Worm (Caenorhabditis elegans) whole organism, L3 larva: ENCODE data around the gene exos-9.

ENCODE experiments used
- R02D3.7 ChIP-seq: fragments of 150-350 bp; optimal IDR thresholded peaks from 2 replicates; lab custom pipeline; 2014; ENCODE audit warnings: missing biosample characterization, missing genetic modification characterization
- ZK546.5 ChIP-seq: sonication (generic microtip); optimal IDR thresholded peaks from 2 replicates; lab custom pipeline; 2017; ENCODE audit warnings: missing biosample characterization, missing genetic modification characterization
- aly-2 ChIP-seq: fragments of 150-350 bp; optimal IDR thresholded peaks from 2 replicates; lab custom pipeline; 2014; ENCODE audit warnings: missing biosample characterization, missing genetic modification characterization
- ama-1 ChIP-seq: fragments of 150-350 bp; optimal IDR thresholded peaks from 2 replicates; lab custom pipeline; 2018
- ceh-16 ChIP-seq: sonication (generic microtip); optimal IDR thresholded peaks from 2 replicates; lab custom pipeline; 2017; ENCODE audit warnings: missing biosample characterization, missing genetic modification characterization
- ceh-28 ChIP-seq: fragments of 150-350 bp; optimal IDR thresholded peaks from 2 replicates; lab custom pipeline; 2014; ENCODE audit warnings: missing biosample characterization, missing genetic modification reagents, missing genetic modification characterization
- ceh-82 ChIP-seq: fragments of 150-350 bp; optimal IDR thresholded peaks from 2 replicates; lab custom pipeline; 2014; ENCODE audit warnings: missing biosample characterization, missing genetic modification characterization
- ceh-9 ChIP-seq: sonication (generic microtip); optimal IDR thresholded peaks from 2 replicates; lab custom pipeline; 2018; ENCODE audit warnings: missing biosample characterization, missing genetic modification characterization
- egl-27 ChIP-seq: sonication (generic microtip); optimal IDR thresholded peaks from 4 replicates; lab custom pipeline; 2017; ENCODE audit warnings: missing biosample characterization, missing genetic modification reagents, missing genetic modification characterization
- egl-5 ChIP-seq: fragments of 150-350 bp; optimal IDR thresholded peaks from 2 replicates; lab custom pipeline; 2017; ENCODE audit warnings: missing biosample characterization, missing genetic modification reagents, missing genetic modification characterization, inconsistent platforms
- elt-1 ChIP-seq: fragments of 150-350 bp; optimal IDR thresholded peaks from 2 replicates; lab custom pipeline; 2014; ENCODE audit warnings: missing biosample characterization, missing genetic modification characterization
- elt-2 ChIP-seq: sonication (generic microtip); optimal IDR thresholded peaks from 2 replicates; lab custom pipeline; 2016; ENCODE audit warnings: missing genetic modification reagents, mild to moderate bottlenecking, missing genetic modification characterization, missing compliant biosample characterization
- elt-3 ChIP-seq, 3 experiments: fragments of 150-350 bp in 1 of 3; sonication (generic microtip) in 2 of 3; optimal IDR thresholded peaks; 2 replicates in 2 of 3; 4 replicates in 1 of 3; lab custom pipeline; 2014 to 2017; ENCODE audit warnings: missing biosample characterization in 3 of 3, missing genetic modification characterization in 3 of 3
- eor-1 ChIP-seq, 2 experiments: fragments of 150-350 bp; optimal IDR thresholded peaks; 2 replicates each; lab custom pipeline; 2014 to 2018; ENCODE audit warnings: missing biosample characterization in 2 of 2, missing genetic modification characterization in 2 of 2
- fkh-10 ChIP-seq: sonication (generic microtip); optimal IDR thresholded peaks from 2 replicates; lab custom pipeline; 2017; ENCODE audit warnings: missing biosample characterization, missing genetic modification reagents, missing genetic modification characterization
- hmg-11 ChIP-seq: sonication (generic microtip); optimal IDR thresholded peaks from 2 replicates; lab custom pipeline; 2016; ENCODE audit warnings: missing genetic modification characterization, missing compliant biosample characterization
- jun-1 ChIP-seq: fragments of 150-350 bp; optimal IDR thresholded peaks from 2 replicates; lab custom pipeline; 2014; ENCODE audit warnings: missing biosample characterization, missing genetic modification reagents, missing genetic modification characterization
- lsy-12 ChIP-seq: sonication (generic microtip); optimal IDR thresholded peaks from 2 replicates; lab custom pipeline; 2016; ENCODE audit warnings: mild to moderate bottlenecking, missing genetic modification characterization, missing compliant biosample characterization
- mml-1 ChIP-seq: fragments of 150-350 bp; sonication (generic microtip); optimal IDR thresholded peaks from 3 replicates; lab custom pipeline; 2014; ENCODE audit warnings: missing biosample characterization, missing genetic modification characterization
- nfya-1 ChIP-seq: sonication (generic microtip); optimal IDR thresholded peaks from 2 replicates; lab custom pipeline; 2017; ENCODE audit warnings: missing genetic modification characterization, mild to moderate bottlenecking, missing compliant biosample characterization, antibody characterized with exemption, moderate library complexity; ENCODE audit not compliant: insufficient read depth
- nhr-12 ChIP-seq: fragments of 150-350 bp; optimal IDR thresholded peaks from 2 replicates; lab custom pipeline; 2014; ENCODE audit warnings: missing biosample characterization, missing genetic modification characterization
- nhr-23 ChIP-seq: fragments of 150-350 bp; optimal IDR thresholded peaks from 2 replicates; lab custom pipeline; 2014; ENCODE audit warnings: missing biosample characterization, missing genetic modification reagents, missing genetic modification characterization
- nhr-237 ChIP-seq: fragments of 150-350 bp; optimal IDR thresholded peaks from 2 replicates; lab custom pipeline; 2014; ENCODE audit warnings: missing biosample characterization, missing genetic modification characterization
- nhr-25 ChIP-seq: sonication (generic microtip); optimal IDR thresholded peaks from 2 replicates; lab custom pipeline; 2017; ENCODE audit warnings: missing biosample characterization, missing genetic modification characterization
- nhr-28 ChIP-seq: fragments of 150-350 bp; optimal IDR thresholded peaks from 2 replicates; lab custom pipeline; 2014; ENCODE audit warnings: missing biosample characterization, missing genetic modification characterization
- nhr-43 ChIP-seq: sonication (generic microtip); optimal IDR thresholded peaks from 2 replicates; lab custom pipeline; 2016; ENCODE audit warnings: mild to moderate bottlenecking, missing genetic modification characterization, missing compliant biosample characterization; ENCODE audit not compliant: poor library complexity, severe bottlenecking
- nhr-67 ChIP-seq: fragments of 150-350 bp; optimal IDR thresholded peaks from 2 replicates; lab custom pipeline; 2014; ENCODE audit warnings: missing biosample characterization, missing genetic modification characterization
- nhr-76 ChIP-seq: fragments of 150-350 bp; sonication (generic microtip); optimal IDR thresholded peaks from 5 replicates; lab custom pipeline; 2014; ENCODE audit warnings: missing biosample characterization, missing genetic modification characterization
- nhr-77 ChIP-seq: fragments of 150-350 bp; optimal IDR thresholded peaks from 2 replicates; lab custom pipeline; 2014; ENCODE audit warnings: missing biosample characterization, missing genetic modification characterization
- pha-4 ChIP-seq: fragments of 150-350 bp; optimal IDR thresholded peaks from 2 replicates; lab custom pipeline; 2014; ENCODE audit warnings: missing biosample characterization, missing genetic modification reagents, missing genetic modification characterization
- pqm-1 ChIP-seq: fragments of 150-350 bp; optimal IDR thresholded peaks from 2 replicates; lab custom pipeline; 2017; ENCODE audit warnings: missing biosample characterization, missing genetic modification characterization, inconsistent platforms
- sea-2 ChIP-seq: fragments of 150-350 bp; sonication (generic microtip); optimal IDR thresholded peaks from 4 replicates; lab custom pipeline; 2014; ENCODE audit warnings: missing biosample characterization, missing genetic modification reagents, missing genetic modification characterization
- skn-1 ChIP-seq: fragments of 150-350 bp; optimal IDR thresholded peaks from 2 replicates; lab custom pipeline; 2014; ENCODE audit warnings: missing biosample characterization, missing genetic modification characterization
- snpc-4 ChIP-seq: fragments of 150-350 bp; optimal IDR thresholded peaks from 2 replicates; lab custom pipeline; 2014; ENCODE audit warnings: missing biosample characterization, missing genetic modification characterization
- tbx-2 ChIP-seq: sonication (generic microtip); optimal IDR thresholded peaks from 2 replicates; lab custom pipeline; 2016; ENCODE audit warnings: mild to moderate bottlenecking, missing genetic modification characterization, missing compliant biosample characterization
- unc-39 ChIP-seq: sonication (generic microtip); optimal IDR thresholded peaks from 4 replicates; lab custom pipeline; 2017; ENCODE audit warnings: missing biosample characterization, missing genetic modification characterization
- zag-1 ChIP-seq: fragments of 150-350 bp; optimal IDR thresholded peaks from 2 replicates; lab custom pipeline; 2014; ENCODE audit warnings: missing biosample characterization, missing genetic modification characterization
- ztf-4 ChIP-seq: fragments of 150-350 bp; optimal IDR thresholded peaks from 2 replicates; lab custom pipeline; 2014; ENCODE audit warnings: missing biosample characterization, missing genetic modification characterization

exos-9 gene

DNA sequence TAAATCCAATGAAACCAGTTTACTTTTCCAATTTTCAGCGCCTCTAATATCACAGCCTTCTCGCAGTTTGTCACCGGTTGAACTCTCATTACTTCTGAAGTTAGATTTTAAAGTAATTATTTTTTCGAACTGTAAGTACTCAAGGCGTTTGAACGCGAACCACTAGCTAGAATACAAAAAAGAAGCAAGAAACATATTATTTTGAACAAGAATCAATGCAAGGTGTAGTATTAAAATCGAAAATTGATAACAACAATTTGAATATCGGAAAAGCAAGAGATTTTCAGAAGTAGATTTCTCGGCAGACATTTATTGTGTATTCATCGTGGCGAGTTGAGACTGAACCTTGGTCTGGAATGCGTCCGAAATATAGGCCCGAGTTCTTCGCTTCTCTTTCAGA, at the start of gene exos-9:
Gene exos-9, minus strand, starts transcription at position 101 of the 400 bp plus-strand sequence.
- TF ChIP-seq hmg-11 (no peak), ZK546.5 (tag; lab: Kevin White, UChicago) (no peak), nhr-23 (tag; lab: Kevin White, UChicago) (no peak), egl-27 (tag; lab: Kevin White, UChicago) (no peak)

ce11 chrIII:7246389-7246788, 48.5 kb upstream of the exos-9 start:
- TF ChIP-seq ceh-16 (no peak), fkh-10 (GFP tag; lab: Kevin White, UChicago) (peak; percentile 81)
- TF ChIP-seq, all 47 proteins: peak for 1

DNA sequence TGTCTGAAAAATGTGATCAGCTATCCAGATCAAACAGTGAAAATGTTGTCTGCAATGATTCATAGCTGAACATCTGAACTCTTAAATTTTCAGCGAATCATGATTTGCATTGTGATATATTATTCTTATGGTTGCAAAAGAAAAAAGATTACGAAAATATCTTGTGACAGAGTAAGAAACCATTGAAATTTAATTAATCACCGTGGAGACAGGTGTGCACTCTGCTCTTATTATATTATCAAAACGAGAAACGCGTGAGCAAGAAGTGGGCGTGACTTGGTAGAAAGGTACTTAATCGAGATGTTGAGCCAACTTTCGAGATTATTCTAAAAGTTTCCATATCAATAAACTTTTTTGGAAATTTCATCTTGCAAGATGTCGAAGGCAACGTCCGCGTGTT, 45.1 kb upstream of the exos-9 start, which contains the start of gene osm-10:
Gene osm-10, plus strand, starts transcription at position 293 of the 400 bp plus-strand sequence.
- TF ChIP-seq jun-1 (tag; lab: Kevin White, UChicago) (no peak), snpc-4 (no peak), unc-39 (no peak), ceh-9 (no peak), pha-4 (tag; lab: Kevin White, UChicago) (no peak), pqm-1 (no peak), mml-1 (tag; lab: Kevin White, UChicago) (no peak), nhr-23 (tag; lab: Kevin White, UChicago) (no peak), nhr-43 (tag; lab: Kevin White, UChicago) (no peak), sea-2 (GFP tag; lab: Kevin White, UChicago) (no peak)

ce11 chrIII:7241065-7241464, 43.2 kb upstream of the exos-9 start, which contains the start of gene ztf-31:
TSS of gene ztf-31 (plus strand) at chrIII:7241365.
- TF ChIP-seq tbx-2 (no peak), eor-1 (tag; optimal IDR thresholded peaks at IDR 0.05; lab: Kevin White, UChicago) (no peak)

DNA sequence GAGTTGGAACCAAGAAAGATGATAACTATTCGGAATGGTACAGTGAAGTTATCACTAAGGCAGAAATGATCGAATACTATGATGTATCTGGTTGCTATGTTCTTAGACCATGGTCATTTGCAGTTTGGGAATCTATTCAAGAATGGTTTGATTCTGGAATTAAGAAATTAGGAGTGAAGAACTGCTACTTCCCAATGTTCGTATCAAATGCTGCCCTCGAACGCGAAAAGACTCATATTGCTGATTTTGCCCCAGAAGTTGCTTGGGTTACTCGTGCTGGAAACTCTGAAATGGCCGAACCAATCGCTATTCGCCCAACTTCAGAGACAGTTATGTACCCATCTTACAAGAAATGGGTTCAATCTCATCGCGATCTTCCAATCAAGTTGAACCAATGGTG, 41.5 kb upstream of the exos-9 start:
- no peak for TF ChIP-seq R02D3.7 (tag; lab: Kevin White, UChicago)
- TF ChIP-seq nhr-12 (tag; lab: Kevin White, UChicago): no peak

- TF ChIP-seq ceh-16: no peak
- no peak for TF ChIP-seq nhr-237 (tag; lab: Kevin White, UChicago)
- no peak for TF ChIP-seq ceh-82 (tag; lab: Kevin White, UChicago)
- no peak for TF ChIP-seq pqm-1
- no peak for TF ChIP-seq jun-1 (tag; lab: Kevin White, UChicago)
- no peak for TF ChIP-seq zag-1 (tag; lab: Kevin White, UChicago)
- no peak for TF ChIP-seq ztf-4 (tag; lab: Kevin White, UChicago)
- no peak for TF ChIP-seq nhr-43 (tag; lab: Kevin White, UChicago)
- no peak for TF ChIP-seq ceh-28
- TF ChIP-seq egl-5 (tag; lab: Kevin White, UChicago): no peak
- TF ChIP-seq ZK546.5 (tag; lab: Kevin White, UChicago): no peak
- no peak for TF ChIP-seq snpc-4
- no peak for TF ChIP-seq egl-27 (tag; lab: Kevin White, UChicago)
- no peak for TF ChIP-seq nhr-77 (tag; lab: Kevin White, UChicago)
- no peak for TF ChIP-seq elt-3 (tag; optimal IDR thresholded peaks at IDR 0.05; lab: Kevin White, UChicago)
Measured at ce11 chrIII:7238727-7239126, 40.9 kb upstream of the exos-9 start, which contains the start of gene pars-1. TSS of gene pars-1 (plus strand) at chrIII:7239027.

DNA sequence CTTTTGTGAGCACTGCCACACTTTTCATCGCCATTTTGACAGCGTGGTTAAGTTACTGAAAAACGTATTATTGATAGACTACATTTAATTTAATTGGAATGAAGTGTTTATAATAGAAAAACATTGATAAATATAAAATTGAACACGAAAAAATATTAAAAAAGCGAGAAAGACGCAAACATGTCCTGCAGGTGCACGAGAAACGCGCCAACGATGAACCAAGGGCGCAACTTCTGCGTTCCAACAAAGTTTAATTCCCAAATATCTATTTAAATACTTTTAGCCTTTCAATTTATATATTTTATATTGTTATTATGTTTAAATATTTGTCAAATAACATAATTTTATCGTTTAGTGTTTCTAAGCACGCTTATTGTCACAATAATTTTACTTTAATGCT, 36.3 kb upstream of the exos-9 start, which contains the start of gene ndus-8:
Gene ndus-8, minus strand, starts transcription at position 55 of the 400 bp plus-strand sequence.
- no peak for TF ChIP-seq nhr-12 (tag; lab: Kevin White, UChicago)
- TF ChIP-seq nhr-237 (tag; lab: Kevin White, UChicago): no peak
- TF ChIP-seq ztf-4 (tag; lab: Kevin White, UChicago): no peak
- no peak for TF ChIP-seq ceh-82 (tag; lab: Kevin White, UChicago)
- TF ChIP-seq ZK546.5 (tag; lab: Kevin White, UChicago): no peak
- no peak for TF ChIP-seq nhr-77 (tag; lab: Kevin White, UChicago)
- TF ChIP-seq fkh-10 (GFP tag; lab: Kevin White, UChicago): no peak
- peak; percentile 30 for TF ChIP-seq lsy-12 (tag; lab: Kevin White, UChicago)
- TF ChIP-seq hmg-11: peak; percentile 45
- TF ChIP-seq elt-3 (tag; optimal IDR thresholded peaks at IDR 0.05; lab: Kevin White, UChicago): no peak
- no peak for TF ChIP-seq ceh-9
- TF ChIP-seq nhr-76 (tag; lab: Kevin White, UChicago): no peak
- peak; percentile 44 for TF ChIP-seq nhr-25 (tag; lab: Kevin White, UChicago)
- peak; percentile 88 for TF ChIP-seq pha-4 (tag; lab: Kevin White, UChicago)
- no peak for TF ChIP-seq unc-39
- no peak for TF ChIP-seq aly-2
- TF ChIP-seq eor-1 (tag; optimal IDR thresholded peaks at IDR 0.05; lab: Kevin White, UChicago): no peak
- peak; percentile 25 for TF ChIP-seq jun-1 (tag; lab: Kevin White, UChicago)
- no peak for TF ChIP-seq nhr-28
- no peak for TF ChIP-seq tbx-2
- TF ChIP-seq ama-1 (lab: Kevin White, UChicago): no peak
- peak; percentile 52 for TF ChIP-seq nfya-1 (tag; lab: Kevin White, UChicago)
- peak; percentile 7 for TF ChIP-seq ceh-28
- no peak for TF ChIP-seq nhr-67
- TF ChIP-seq egl-27 (tag; lab: Kevin White, UChicago): no peak
- TF ChIP-seq elt-2 (tag; lab: Kevin White, UChicago): peak; percentile 32
- no peak for TF ChIP-seq elt-1 (tag; lab: Kevin White, UChicago)
- TF ChIP-seq sea-2 (GFP tag; lab: Kevin White, UChicago): no peak
- no peak for TF ChIP-seq skn-1 (tag; lab: Kevin White, UChicago)
